Fruit fly (Drosophila melanogaster): ENCODE measurements around the gene CG31560.

DNA sequence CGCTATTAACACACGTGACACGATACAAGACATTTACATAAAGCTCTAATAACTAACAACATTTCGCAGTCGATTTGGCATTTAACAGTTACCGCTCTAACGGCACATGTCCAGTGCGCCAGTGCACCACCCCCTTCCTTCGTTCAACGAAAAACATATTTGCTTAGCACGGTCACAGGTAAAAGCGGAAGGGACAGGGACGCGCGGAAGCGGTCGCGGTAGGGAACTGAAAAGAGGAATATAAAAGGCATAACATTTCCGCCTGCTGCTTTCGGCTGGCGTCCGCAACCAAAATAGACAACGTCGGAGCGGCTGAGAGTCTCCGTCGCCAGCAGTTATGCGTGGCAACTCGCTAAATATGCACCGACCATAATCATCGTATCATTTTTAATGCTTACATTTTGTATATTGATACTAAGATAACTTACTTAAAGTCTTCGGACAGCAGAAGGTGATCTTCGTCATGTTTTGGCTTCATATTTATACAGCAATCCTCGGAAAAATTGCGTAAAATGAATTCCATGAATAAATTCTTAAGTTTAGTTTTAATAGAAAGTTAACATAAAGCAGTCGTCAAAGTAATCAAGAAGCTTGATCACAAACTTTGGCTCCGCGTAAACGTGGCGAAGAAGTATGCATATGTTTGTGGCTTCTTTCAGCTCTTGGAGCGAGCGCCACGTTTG lies 42.1 kb downstream of the CG31560 start:
- TF ChIP-seq CG8478 (optimal IDR thresholded peaks at IDR 0.05) (no peak), usp (GFP tag; optimal IDR thresholded peaks at IDR 0.05) (no peak), psq (optimal IDR thresholded peaks at IDR 0.05) (no peak)
